Fruit fly (Drosophila melanogaster) whole organism: ENCODE results near the gene SmydA-9.
A peak's percentile ranks its signal among the peaks of the same experiment; 100 is the strongest.

ENCODE experiments used
- CG8478 ChIP-seq: fragments of >200 bp; optimal IDR thresholded peaks from 2 replicates; lab custom pipeline; 2018; ENCODE audit warnings: inconsistent platforms
- Dll ChIP-seq: fragments of >200 bp; optimal IDR thresholded peaks from 2 replicates; lab custom pipeline; 2017
- EcR ChIP-seq, 2 experiments: fragments of >200 bp; optimal IDR thresholded peaks; 2 replicates each; lab custom pipeline; 2017; ENCODE audit warnings: missing biosample characterization in 2 of 2, missing genetic modification characterization in 2 of 2, missing genetic modification reagents in 2 of 2
- pan ChIP-seq: fragments of >200 bp; optimal IDR thresholded peaks from 2 replicates; lab custom pipeline; 2017
- psq ChIP-seq: fragments of >200 bp; optimal IDR thresholded peaks from 2 replicates; lab custom pipeline; 2017
- usp ChIP-seq: fragments of >200 bp; optimal IDR thresholded peaks from 2 replicates; lab custom pipeline; 2017; ENCODE audit warnings: missing biosample characterization, missing genetic modification characterization, mixed read lengths

Gene SmydA-9

dm6 chrX:9196362-9196761, 14.3 kb downstream of the SmydA-9 start, which contains the start of gene CG12118:
Gene CG12118, minus strand, starts transcription at chrX:9196414.
- TF ChIP-seq pan (lab: Kevin White, UChicago) (no peak), psq (lab: Kevin White, UChicago) (no peak), CG8478 (no peak), EcR (GFP tag; optimal IDR thresholded peaks at IDR 0.05; lab: Kevin White, UChicago) (no peak), Dll (lab: Kevin White, UChicago) (no peak), usp (no peak)

- no peak for TF ChIP-seq Dll (lab: Kevin White, UChicago)
- TF ChIP-seq EcR (GFP tag; optimal IDR thresholded peaks at IDR 0.05; lab: Kevin White, UChicago) = no peak
- TF ChIP-seq CG8478 = no peak
- no peak for TF ChIP-seq usp
Observed at dm6 chrX:9195311-9195710, 15.4 kb downstream of the SmydA-9 start.

- TF ChIP-seq psq (lab: Kevin White, UChicago) = no peak
- no peak for TF ChIP-seq EcR (GFP tag; optimal IDR thresholded peaks at IDR 0.05; lab: Kevin White, UChicago)
- no peak for TF ChIP-seq Dll (lab: Kevin White, UChicago)
- no peak for TF ChIP-seq pan (lab: Kevin White, UChicago)
- TF ChIP-seq usp = no peak
- no peak for TF ChIP-seq CG8478
Observed at dm6 chrX:9193604-9194003, 17.1 kb downstream of the SmydA-9 start, which contains the start of gene CG12106. Gene CG12106, plus strand, starts transcription at chrX:9193898.

dm6 chrX:9192429-9192828, 18.3 kb downstream of the SmydA-9 start, which contains the start of gene CG12056:
Gene CG12056, plus strand, starts transcription at chrX:9192669.
- no peak for TF ChIP-seq EcR (GFP tag; optimal IDR thresholded peaks at IDR 0.05; lab: Kevin White, UChicago)
- no peak for TF ChIP-seq Dll (lab: Kevin White, UChicago)
- no peak for TF ChIP-seq psq (lab: Kevin White, UChicago)

- no peak for TF ChIP-seq psq (lab: Kevin White, UChicago)
Observed at dm6 chrX:9191357-9191756, 19.3 kb downstream of the SmydA-9 start, which contains the start of gene CG12057. Gene CG12057, plus strand, starts transcription at chrX:9191657.

dm6 chrX:9190555-9191184, 20.0 kb downstream of the SmydA-9 start, which contains the start of gene CG12115:
Gene CG12115, minus strand, starts transcription at chrX:9190605.
- TF ChIP-seq CG8478 = no peak
- TF ChIP-seq psq (lab: Kevin White, UChicago) = no peak
- TF ChIP-seq EcR (GFP tag; optimal IDR thresholded peaks at IDR 0.05; lab: Kevin White, UChicago) = no peak
- no peak for TF ChIP-seq usp
- TF ChIP-seq pan (lab: Kevin White, UChicago) = no peak
- no peak for TF ChIP-seq Dll (lab: Kevin White, UChicago)

dm6 chrX:9187429-9187828, 23.3 kb downstream of the SmydA-9 start:
- TF ChIP-seq usp = no peak
- no peak for TF ChIP-seq pan (lab: Kevin White, UChicago)
- TF ChIP-seq Dll (lab: Kevin White, UChicago) = no peak
- TF ChIP-seq psq (lab: Kevin White, UChicago) = no peak
- no peak for TF ChIP-seq EcR (GFP tag; optimal IDR thresholded peaks at IDR 0.05; lab: Kevin White, UChicago)
- no peak for TF ChIP-seq CG8478

- no peak for TF ChIP-seq CG8478
- TF ChIP-seq usp = no peak
- TF ChIP-seq EcR (GFP tag; optimal IDR thresholded peaks at IDR 0.05; lab: Kevin White, UChicago) = no peak
- TF ChIP-seq psq (lab: Kevin White, UChicago) = no peak
- no peak for TF ChIP-seq Dll (lab: Kevin White, UChicago)
- no peak for TF ChIP-seq pan (lab: Kevin White, UChicago)
Observed at dm6 chrX:9168273-9168672, 42.4 kb downstream of the SmydA-9 start.

- TF ChIP-seq EcR (GFP tag; optimal IDR thresholded peaks at IDR 0.05; lab: Kevin White, UChicago) = no peak
- no peak for TF ChIP-seq psq (lab: Kevin White, UChicago)
- no peak for TF ChIP-seq usp
- TF ChIP-seq Dll (lab: Kevin White, UChicago) = no peak
- TF ChIP-seq pan (lab: Kevin White, UChicago) = no peak
- TF ChIP-seq CG8478 = no peak
Observed at dm6 chrX:9164510-9165506, 45.9 kb downstream of the SmydA-9 start.

dm6 chrX:9163645-9164509, 46.8 kb downstream of the SmydA-9 start:
- TF ChIP-seq CG8478 (peak; percentile 12), EcR (GFP tag; optimal IDR thresholded peaks at IDR 0.05; lab: Kevin White, UChicago) (no peak)

dm6 chrX:9163110-9163509, 47.6 kb downstream of the SmydA-9 start, which contains the start of gene mei-P26:
Gene mei-P26, plus strand, starts transcription at chrX:9163255.
- TF ChIP-seq CG8478 (no peak), Dll (lab: Kevin White, UChicago) (no peak), pan (lab: Kevin White, UChicago) (no peak), EcR (GFP tag; optimal IDR thresholded peaks at IDR 0.05; lab: Kevin White, UChicago) (no peak), usp (no peak), psq (lab: Kevin White, UChicago) (no peak)
